Fruit fly (Drosophila melanogaster): ENCODE data around the gene wts.

wts gene

dm6 chr3R:30754488-30755223 lies 51.8 kb downstream of the wts start:
- TF ChIP-seq CTCF (optimal IDR thresholded peaks at IDR 0.05) (no peak), CG8478 (optimal IDR thresholded peaks at IDR 0.05) (no peak)

- no peak for TF ChIP-seq CTCF (optimal IDR thresholded peaks at IDR 0.05)
- no peak for TF ChIP-seq CG8478 (optimal IDR thresholded peaks at IDR 0.05)
Measured at dm6 chr3R:30750898-30751297, 55.5 kb downstream of the wts start.

dm6 chr3R:30747039-30747438 lies 59.4 kb downstream of the wts start:
- TF ChIP-seq CTCF (optimal IDR thresholded peaks at IDR 0.05) (no peak), CG8478 (optimal IDR thresholded peaks at IDR 0.05) (no peak)

dm6 chr3R:30746190-30746589 lies 60.2 kb downstream of the wts start, which contains the start of gene Npc2h:
Npc2h (minus strand) TSS chr3R:30746290.
- no peak for TF ChIP-seq CTCF (optimal IDR thresholded peaks at IDR 0.05)
- no peak for TF ChIP-seq CG8478 (optimal IDR thresholded peaks at IDR 0.05)

- TF ChIP-seq CTCF (optimal IDR thresholded peaks at IDR 0.05) (no peak), CG8478 (optimal IDR thresholded peaks at IDR 0.05) (no peak)
Measured at dm6 chr3R:30745104-30745503, 61.3 kb downstream of the wts start, which contains the start of gene Npc2g. Npc2g (minus strand) TSS chr3R:30745263.

dm6 chr3R:30742580-30742979 lies 63.8 kb downstream of the wts start, which contains the start of gene CG15543:
CG15543 (plus strand) TSS chr3R:30742880.
- no peak for TF ChIP-seq CG8478 (optimal IDR thresholded peaks at IDR 0.05)

- no peak for TF ChIP-seq CTCF (optimal IDR thresholded peaks at IDR 0.05)
- no peak for TF ChIP-seq CG8478 (optimal IDR thresholded peaks at IDR 0.05)
Measured at dm6 chr3R:30741371-30741770, 65.0 kb downstream of the wts start.
